Fruit fly (Drosophila melanogaster) Kc167 (cell line): ENCODE measurements around the gene dyl.

Source experiments
- Myc ChIP-seq: fragments of >200 bp; optimal IDR thresholded peaks from 2 replicates; lab custom pipeline; 2017; ENCODE audit warnings: missing external identifiers
- Sin3A ChIP-seq: fragments of >200 bp; optimal IDR thresholded peaks from 2 replicates; lab custom pipeline; 2018; ENCODE audit warnings: missing external identifiers
- h ChIP-seq: fragments of >200 bp; optimal IDR thresholded peaks from 3 replicates; lab custom pipeline; 2018; ENCODE audit warnings: missing external identifiers
- insv ChIP-seq: fragments of >200 bp; optimal IDR thresholded peaks from 3 replicates; lab custom pipeline; 2018; ENCODE audit warnings: missing external identifiers
- psq ChIP-seq: fragments of >200 bp; optimal IDR thresholded peaks from 2 replicates; lab custom pipeline; 2017; ENCODE audit warnings: missing external identifiers
- ttk ChIP-seq: sonication (Bioruptor generic); optimal IDR thresholded peaks from 2 replicates; lab custom pipeline; 2017; ENCODE audit warnings: missing external identifiers

dyl gene

DNA sequence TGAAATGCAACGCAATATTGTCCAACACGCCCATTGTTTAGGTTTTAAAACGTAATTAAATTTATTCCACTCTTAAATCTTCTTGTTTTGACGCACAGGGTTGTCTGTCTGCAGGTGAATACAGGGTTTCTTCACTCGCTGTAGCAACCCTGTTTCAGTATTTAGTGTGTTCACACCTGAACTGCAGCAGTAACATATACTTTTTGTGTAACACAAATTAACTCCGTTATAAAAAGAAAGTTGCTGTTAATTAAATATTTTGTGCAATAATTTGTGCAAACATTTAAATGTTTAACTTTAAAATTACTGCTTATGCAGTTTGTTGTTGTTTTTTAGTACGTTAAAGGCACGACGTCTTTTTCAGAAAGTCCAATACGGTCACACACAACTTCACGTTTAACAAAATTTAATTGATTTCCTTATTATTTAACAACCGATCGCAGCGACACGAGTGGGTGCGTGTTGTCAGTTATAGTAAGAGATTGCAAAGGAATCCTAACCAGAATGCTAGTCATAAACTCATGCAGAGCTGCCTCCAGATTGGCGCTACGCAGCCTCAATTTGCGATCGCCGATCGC, 15.3 kb downstream of the dyl start, which contains the start of the genes CG15012 and Fdx2:
CG15012 (minus strand) TSS at position 127 of the 578 bp plus-strand sequence.
Fdx2 (plus strand) TSS at position 363 of the 578 bp plus-strand sequence.
- TF ChIP-seq Sin3A (lab: Kevin White, UChicago): no peak
- TF ChIP-seq insv (lab: Kevin White, UChicago): no peak
- no peak for TF ChIP-seq psq (lab: Kevin White, UChicago)
- TF ChIP-seq ttk: no peak
- no peak for TF ChIP-seq Myc (lab: Kevin White, UChicago)
- no peak for TF ChIP-seq h (lab: Kevin White, UChicago)

DNA sequence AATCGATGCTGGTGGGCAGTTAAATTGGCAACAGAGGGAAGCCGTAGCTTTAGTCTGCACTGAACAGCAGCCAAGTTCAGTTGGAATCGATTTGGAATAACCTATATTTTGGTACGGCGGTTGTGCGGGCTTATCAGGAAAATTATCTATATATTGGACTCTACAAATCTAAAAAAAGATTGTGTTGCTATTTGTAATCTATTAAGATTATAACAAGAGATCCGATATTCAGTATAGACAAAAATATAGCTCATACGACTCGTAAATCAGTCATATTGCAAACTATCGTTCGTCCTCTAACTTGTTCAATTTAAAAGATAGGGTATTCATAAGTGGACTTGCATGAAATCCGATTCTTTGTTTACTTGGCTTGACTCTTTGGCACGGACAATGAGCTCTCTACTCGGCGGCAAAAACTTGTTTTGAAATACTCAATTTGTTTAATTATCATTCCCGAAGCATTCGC, 18.9 kb downstream of the dyl start, which contains the start of gene Hexo1:
Hexo1 (plus strand) TSS at position 51 of the 466 bp plus-strand sequence.
- TF ChIP-seq h (lab: Kevin White, UChicago): no peak
- TF ChIP-seq psq (lab: Kevin White, UChicago): no peak
- no peak for TF ChIP-seq Sin3A (lab: Kevin White, UChicago)
- TF ChIP-seq insv (lab: Kevin White, UChicago): no peak
- TF ChIP-seq ttk: no peak
- TF ChIP-seq Myc (lab: Kevin White, UChicago): no peak

DNA sequence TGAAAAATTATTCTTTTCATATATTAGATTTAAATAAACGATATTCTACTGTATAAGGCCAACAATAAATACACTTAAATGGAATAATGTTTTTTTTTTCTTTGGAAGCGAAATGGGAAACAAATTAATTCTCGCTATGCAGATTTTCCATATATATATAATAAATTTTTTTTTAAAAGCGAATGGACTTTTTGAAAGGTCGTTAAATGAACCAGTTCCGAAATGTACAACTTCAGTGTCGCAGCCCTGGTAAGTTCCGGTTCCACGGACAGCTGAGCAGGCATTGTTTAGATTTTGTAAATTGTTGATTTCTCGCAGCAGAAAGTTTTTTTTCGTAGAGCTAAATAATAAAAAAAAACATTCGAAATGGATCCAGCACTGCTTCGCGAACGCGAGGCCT, 20.7 kb downstream of the dyl start, which contains the start of gene TfIIEbeta:
TfIIEbeta (plus strand) TSS at position 255 of the 400 bp plus-strand sequence.
- no peak for TF ChIP-seq Myc (lab: Kevin White, UChicago)
- TF ChIP-seq h (lab: Kevin White, UChicago): no peak
- TF ChIP-seq insv (lab: Kevin White, UChicago): no peak
- no peak for TF ChIP-seq Sin3A (lab: Kevin White, UChicago)
- no peak for TF ChIP-seq ttk
- TF ChIP-seq psq (lab: Kevin White, UChicago): no peak

DNA sequence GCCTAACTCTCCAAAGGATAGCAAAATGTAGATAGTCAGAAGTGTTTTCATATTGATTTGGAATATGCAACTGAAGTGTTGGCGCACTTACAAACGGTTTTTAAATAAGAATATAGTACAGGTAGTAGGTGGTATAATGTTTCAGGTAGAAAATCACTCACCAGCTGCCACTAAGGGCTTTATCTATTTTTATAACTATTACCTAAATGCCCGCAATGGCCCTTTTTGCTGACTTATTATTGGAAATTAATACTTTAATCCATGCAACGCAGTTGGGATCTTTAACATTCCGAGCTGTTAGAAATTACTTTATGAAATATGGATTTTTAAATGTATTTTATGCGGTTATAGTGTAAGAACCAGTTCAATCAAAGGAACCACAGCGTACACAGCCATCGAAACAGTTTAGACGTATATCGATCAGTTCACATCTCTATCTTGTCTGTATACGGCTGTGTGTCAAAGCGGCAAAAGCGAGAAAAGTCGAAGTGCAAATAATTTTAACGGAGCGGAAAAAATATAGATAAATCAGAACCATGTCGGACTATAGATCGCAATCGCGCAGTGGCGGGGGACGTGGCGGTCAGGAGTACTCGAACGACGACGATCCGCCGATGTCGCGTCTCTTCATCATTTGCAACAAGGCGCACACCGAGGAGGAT, 24.0 kb downstream of the dyl start, which contains the start of the genes srw and CG1316:
srw (minus strand) TSS at position 51 of the 662 bp plus-strand sequence.
CG1316 (plus strand) TSS at position 424 of the 662 bp plus-strand sequence.
- TF ChIP-seq ttk (no peak), Sin3A (lab: Kevin White, UChicago) (no peak), Myc (lab: Kevin White, UChicago) (no peak), psq (lab: Kevin White, UChicago) (no peak), insv (lab: Kevin White, UChicago) (no peak), h (lab: Kevin White, UChicago) (no peak)

DNA sequence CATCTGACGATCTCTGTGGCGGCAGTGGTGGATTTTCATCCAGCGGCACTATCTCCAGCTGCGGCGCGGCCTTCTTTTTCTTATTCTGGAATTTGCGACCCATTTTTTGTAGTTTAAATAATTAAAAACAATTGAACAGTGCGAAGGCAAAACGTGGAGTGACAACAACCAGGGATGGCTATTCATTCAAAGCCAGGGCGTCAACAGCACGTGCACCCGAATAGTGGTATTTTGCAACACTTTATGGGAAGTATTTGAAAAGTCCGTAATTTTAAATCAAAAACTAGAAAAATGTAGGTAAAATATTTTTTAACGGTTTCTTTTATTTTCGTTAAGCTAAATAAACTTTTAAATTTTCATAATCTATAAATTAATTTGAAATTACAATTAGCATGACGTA, 24.9 kb downstream of the dyl start, which contains the start of gene CG11583:
CG11583 (minus strand) TSS at position 191 of the 400 bp plus-strand sequence.
- TF ChIP-seq Sin3A (lab: Kevin White, UChicago) (no peak), insv (lab: Kevin White, UChicago) (no peak), psq (lab: Kevin White, UChicago) (no peak), Myc (lab: Kevin White, UChicago) (no peak), ttk (no peak)

DNA sequence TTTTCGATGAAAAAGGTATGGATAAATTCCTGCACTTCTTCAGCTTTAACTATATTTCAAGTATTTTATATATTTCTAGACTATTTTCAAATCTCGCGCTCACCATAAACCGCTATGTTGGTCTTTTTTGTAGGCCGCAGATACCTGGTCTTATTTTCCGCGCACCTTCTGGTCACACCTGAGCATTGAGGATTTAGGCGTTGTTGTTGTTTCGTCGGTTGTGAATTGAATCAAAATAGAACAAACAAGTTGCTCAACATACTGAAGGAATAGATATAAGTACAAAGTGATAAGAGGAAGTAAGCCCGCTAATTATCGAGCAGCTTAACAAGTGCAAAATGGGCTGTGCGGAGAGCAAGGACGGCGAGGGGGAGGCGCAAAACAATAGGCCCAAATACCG, 29.7 kb downstream of the dyl start, which contains the start of gene Ctl1:
Ctl1 (plus strand) TSS at position 167 of the 400 bp plus-strand sequence.
- TF ChIP-seq Sin3A (lab: Kevin White, UChicago) (no peak), psq (lab: Kevin White, UChicago) (no peak), h (lab: Kevin White, UChicago) (no peak), ttk (no peak), insv (lab: Kevin White, UChicago) (no peak), Myc (lab: Kevin White, UChicago) (no peak)

DNA sequence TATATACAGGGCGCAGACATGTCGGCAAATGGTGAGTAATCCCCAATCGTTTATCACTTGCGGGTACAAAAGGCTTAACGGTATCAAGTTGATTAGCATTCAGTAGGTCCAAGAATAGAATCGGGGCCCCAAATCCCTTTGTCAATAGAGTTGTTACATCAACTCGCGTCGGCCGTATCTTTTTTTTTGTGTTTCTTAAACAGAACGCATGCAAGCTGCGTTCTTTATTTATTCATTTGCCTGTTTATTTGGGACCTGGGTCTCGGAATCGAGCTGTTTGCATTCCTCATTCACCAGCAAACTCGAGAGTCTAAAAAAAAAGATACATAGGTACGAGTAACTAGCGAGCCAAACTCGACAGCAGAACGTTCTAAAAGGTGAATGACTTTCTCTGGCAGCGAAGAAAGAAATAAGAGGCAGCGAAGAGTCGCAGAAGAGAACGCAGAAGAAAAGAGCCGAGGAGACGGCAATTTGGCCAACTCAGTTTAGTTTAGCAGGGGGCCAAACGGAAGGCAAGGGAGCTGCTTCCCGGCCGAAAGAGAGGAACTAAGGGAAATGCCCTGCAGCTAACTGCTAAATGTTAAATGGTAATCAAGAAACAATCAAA, 35.2 kb downstream of the dyl start:
- TF ChIP-seq Myc (lab: Kevin White, UChicago) (no peak), psq (lab: Kevin White, UChicago) (no peak), h (lab: Kevin White, UChicago) (no peak), ttk (no peak), Sin3A (lab: Kevin White, UChicago) (no peak), insv (lab: Kevin White, UChicago) (no peak)

DNA sequence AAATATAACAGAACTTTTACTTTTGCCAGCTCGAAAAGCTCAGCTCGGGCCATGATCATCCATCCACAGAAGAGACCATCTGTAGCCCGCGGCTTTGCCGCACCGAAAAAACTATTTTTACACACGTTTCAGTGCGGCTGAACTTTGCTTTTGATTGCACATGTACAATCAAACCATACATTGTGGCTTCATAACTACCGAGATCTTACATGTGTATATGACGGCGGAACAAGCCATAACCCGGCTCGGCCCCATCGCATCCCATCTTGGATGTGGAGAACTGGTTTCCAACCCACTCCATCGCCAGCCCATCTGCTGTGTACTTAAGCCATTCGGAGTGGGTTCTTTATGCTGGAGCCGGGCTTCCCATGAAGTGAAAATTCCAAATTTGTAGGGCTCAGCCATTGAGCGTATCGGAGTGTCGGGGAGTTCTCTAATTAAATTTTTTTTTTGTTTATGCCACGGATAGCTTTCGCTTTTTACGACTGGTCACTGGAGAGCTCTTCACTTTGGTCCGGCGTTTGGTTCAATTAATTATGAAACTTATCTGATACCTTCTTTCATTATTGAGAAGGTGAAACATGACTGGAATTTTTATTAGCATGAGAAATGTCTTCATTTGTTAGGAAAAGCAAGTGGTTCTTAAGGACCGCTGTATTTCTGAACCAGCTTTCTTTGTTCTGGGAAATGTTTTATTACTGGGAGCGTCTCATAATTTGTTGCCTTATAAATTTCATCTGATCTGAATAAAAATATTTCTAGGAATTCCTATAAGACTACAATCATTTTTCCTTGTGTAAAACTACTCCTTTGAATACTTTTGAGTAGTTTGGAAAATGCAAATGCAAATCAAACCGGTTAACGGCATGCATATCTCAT, 36.3 kb downstream of the dyl start:
- no peak for TF ChIP-seq h (lab: Kevin White, UChicago)
- no peak for TF ChIP-seq Myc (lab: Kevin White, UChicago)
- TF ChIP-seq Sin3A (lab: Kevin White, UChicago): no peak
- TF ChIP-seq psq (lab: Kevin White, UChicago): no peak
- TF ChIP-seq ttk: no peak
- TF ChIP-seq insv (lab: Kevin White, UChicago): no peak

DNA sequence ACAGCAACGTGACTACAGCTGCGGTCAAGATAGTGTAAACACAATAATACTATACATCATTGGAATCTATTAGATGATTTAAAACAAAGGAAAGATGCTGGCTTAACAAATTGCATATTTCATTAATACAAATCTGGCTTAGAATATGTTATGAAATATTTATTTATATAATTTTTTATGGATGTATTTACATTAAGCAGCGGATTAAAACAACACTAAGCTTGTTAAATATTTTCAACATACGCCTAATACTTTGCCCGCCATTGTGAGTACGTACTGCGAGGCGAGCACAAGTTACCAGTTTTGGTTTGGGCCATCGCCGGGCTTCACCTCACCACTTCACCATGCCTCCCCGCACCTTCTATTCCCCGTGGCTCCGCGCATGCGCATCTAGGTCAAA, 37.6 kb downstream of the dyl start:
- TF ChIP-seq ttk: no peak
- no peak for TF ChIP-seq Myc (lab: Kevin White, UChicago)
- no peak for TF ChIP-seq h (lab: Kevin White, UChicago)
- no peak for TF ChIP-seq Sin3A (lab: Kevin White, UChicago)
- TF ChIP-seq psq (lab: Kevin White, UChicago): no peak
- TF ChIP-seq insv (lab: Kevin White, UChicago): no peak

DNA sequence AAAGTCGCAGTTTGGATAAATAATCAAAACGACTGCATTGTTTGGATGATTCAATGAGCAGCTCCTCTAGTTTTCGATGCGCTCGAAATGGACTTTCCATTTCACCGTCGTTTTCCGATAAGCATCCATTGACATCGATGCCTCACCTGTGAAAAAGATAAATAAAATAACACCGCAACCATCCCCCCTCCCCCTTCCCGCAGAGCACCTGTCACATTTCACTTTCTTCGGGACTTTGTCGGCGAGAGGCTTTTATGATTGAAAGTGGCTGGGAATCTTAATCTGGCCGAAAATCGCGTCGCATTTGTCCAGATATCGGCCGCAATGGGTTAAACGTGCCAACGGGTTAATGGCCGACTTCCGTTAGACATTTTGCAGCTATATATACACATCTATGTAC, 38.3 kb downstream of the dyl start:
- TF ChIP-seq h (lab: Kevin White, UChicago): no peak
- no peak for TF ChIP-seq psq (lab: Kevin White, UChicago)
- TF ChIP-seq insv (lab: Kevin White, UChicago): no peak
- no peak for TF ChIP-seq ttk
- no peak for TF ChIP-seq Sin3A (lab: Kevin White, UChicago)
- TF ChIP-seq Myc (lab: Kevin White, UChicago): no peak
